Fruit fly (Drosophila melanogaster) whole organism, embryonic: ENCODE measurements around the gene CG9919.

Source experiments
- Atf-2 ChIP-seq: fragments of 200-800 bp; sonication (Bioruptor generic); optimal IDR thresholded peaks from 2 replicates; lab custom pipeline; 2016; ENCODE audit warnings: missing biosample characterization, missing genetic modification characterization
- Atf3 ChIP-seq: fragments of 200-800 bp; sonication (Bioruptor generic); optimal IDR thresholded peaks from 3 replicates; lab custom pipeline; 2016; ENCODE audit warnings: missing biosample characterization, missing genetic modification characterization
- CG10321 ChIP-seq: fragments of 200-800 bp; sonication (Bioruptor generic); IDR thresholded peaks from 2 replicates; pipeline ENCODE4 v1.3.6; 2022; ENCODE audit warnings: missing biosample characterization, missing genetic modification characterization
- CG11723 ChIP-seq: fragments of 200-800 bp; sonication (Bioruptor generic); optimal IDR thresholded peaks from 2 replicates; lab custom pipeline; 2017; ENCODE audit warnings: missing biosample characterization, mild to moderate bottlenecking, missing genetic modification characterization
- CG12155 ChIP-seq: fragments of 200-800 bp; sonication (Bioruptor generic); optimal IDR thresholded peaks from 3 replicates; lab custom pipeline; 2016; ENCODE audit warnings: missing biosample characterization, missing genetic modification characterization
- CG13287 ChIP-seq: fragments of 200-800 bp; sonication (Bioruptor generic); IDR thresholded peaks from 2 replicates; pipeline ENCODE4 v1.3.6; 2022; ENCODE audit warnings: missing biosample characterization, missing genetic modification characterization; ENCODE audit not compliant: partially characterized antibody
- CG13894 ChIP-seq: fragments of 200-800 bp; sonication (Bioruptor generic); optimal IDR thresholded peaks from 3 replicates; lab custom pipeline; 2018; ENCODE audit warnings: missing biosample characterization, mild to moderate bottlenecking, missing genetic modification characterization, moderate library complexity
- CG15269 ChIP-seq: fragments of 200-800 bp; sonication (Bioruptor generic); optimal IDR thresholded peaks from 2 replicates; lab custom pipeline; 2018; ENCODE audit warnings: missing biosample characterization, mild to moderate bottlenecking, missing genetic modification characterization, moderate library complexity
- CG1529 ChIP-seq: fragments of 200-800 bp; sonication (Bioruptor generic); optimal IDR thresholded peaks from 3 replicates; lab custom pipeline; 2018; ENCODE audit warnings: missing biosample characterization, missing genetic modification characterization
- CG15479 ChIP-seq: fragments of 200-800 bp; sonication (Bioruptor generic); optimal IDR thresholded peaks from 3 replicates; lab custom pipeline; 2019; ENCODE audit warnings: missing biosample characterization, mild to moderate bottlenecking, missing genetic modification characterization, moderate library complexity
- CG1603 ChIP-seq: fragments of 200-800 bp; sonication (Bioruptor generic); optimal IDR thresholded peaks from 2 replicates; lab custom pipeline; 2019; ENCODE audit warnings: missing biosample characterization, mild to moderate bottlenecking, missing genetic modification characterization, moderate library complexity
- CG16813 ChIP-seq: fragments of 200-800 bp; sonication (Bioruptor generic); IDR thresholded peaks from 3 replicates; pipeline ENCODE4 v1.3.6; 2022; ENCODE audit warnings: missing biosample characterization, missing genetic modification characterization; ENCODE audit not compliant: partially characterized antibody
- CG17359 ChIP-seq: fragments of 200-800 bp; sonication (Bioruptor generic); optimal IDR thresholded peaks from 3 replicates; lab custom pipeline; 2018; ENCODE audit warnings: missing biosample characterization, mild to moderate bottlenecking, missing genetic modification characterization, moderate library complexity
- CG18764 ChIP-seq: fragments of 200-800 bp; sonication (Bioruptor generic); optimal IDR thresholded peaks from 3 replicates; lab custom pipeline; 2016; ENCODE audit warnings: missing biosample characterization, missing genetic modification characterization
- CG2116 ChIP-seq: fragments of 200-800 bp; sonication (Bioruptor generic); optimal IDR thresholded peaks from 3 replicates; lab custom pipeline; 2018; ENCODE audit warnings: missing biosample characterization, mild to moderate bottlenecking, missing genetic modification characterization
- CG2202 ChIP-seq: fragments of 200-800 bp; sonication (Bioruptor generic); optimal IDR thresholded peaks from 2 replicates; lab custom pipeline; 2018; ENCODE audit warnings: missing biosample characterization, mild to moderate bottlenecking, missing genetic modification characterization
- CG31441 ChIP-seq: fragments of 200-800 bp; sonication (Bioruptor generic); IDR thresholded peaks from 2 replicates; pipeline ENCODE4 v1.3.6; 2022; ENCODE audit warnings: missing biosample characterization, missing genetic modification characterization
- CG4282 ChIP-seq: fragments of 200-800 bp; sonication (Bioruptor generic); optimal IDR thresholded peaks from 2 replicates; lab custom pipeline; 2016; ENCODE audit warnings: missing biosample characterization, missing genetic modification characterization
- CG4328 ChIP-seq: fragments of 200-800 bp; sonication (Bioruptor generic); optimal IDR thresholded peaks from 3 replicates; lab custom pipeline; 2017; ENCODE audit warnings: missing biosample characterization, missing genetic modification reagents, missing genetic modification characterization
- CG6813 ChIP-seq: fragments of 200-800 bp; sonication (Bioruptor generic); optimal IDR thresholded peaks from 2 replicates; lab custom pipeline; 2017; ENCODE audit warnings: missing biosample characterization, missing genetic modification characterization, mild to moderate bottlenecking, moderate library complexity, missing genetic modification reagents
- CG8765 ChIP-seq: fragments of 200-800 bp; sonication (Bioruptor generic); IDR thresholded peaks from 2 replicates; pipeline ENCODE4 v1.3.6; 2022; ENCODE audit warnings: missing biosample characterization, missing genetic modification characterization
- Hr39 ChIP-seq: fragments of >200 bp; optimal IDR thresholded peaks from 2 replicates; lab custom pipeline; 2017
- MBD-R2 ChIP-seq: fragments of 200-800 bp; sonication (Bioruptor generic); IDR thresholded peaks from 2 replicates; pipeline ENCODE4 v1.3.6; 2022; ENCODE audit warnings: missing biosample characterization, missing genetic modification characterization
- NC2β ChIP-seq: fragments of 200-800 bp; sonication (Bioruptor generic); optimal IDR thresholded peaks from 2 replicates; lab custom pipeline; 2016; ENCODE audit warnings: missing biosample characterization, missing genetic modification characterization
- Neu2 ChIP-seq: fragments of 200-800 bp; sonication (Bioruptor generic); optimal IDR thresholded peaks from 3 replicates; lab custom pipeline; 2016; ENCODE audit warnings: missing biosample characterization, missing genetic modification characterization, borderline replicate concordance
- aop ChIP-seq: fragments of 200-800 bp; sonication (Bioruptor generic); IDR thresholded peaks from 2 replicates; pipeline ENCODE4 v1.3.6; 2022; ENCODE audit warnings: missing biosample characterization, missing genetic modification characterization
- ara ChIP-seq: fragments of 200-800 bp; sonication (Bioruptor generic); IDR thresholded peaks from 2 replicates; pipeline ENCODE4 v1.3.6; 2022; ENCODE audit warnings: missing biosample characterization, missing genetic modification characterization
- ase ChIP-seq: fragments of 200-800 bp; sonication (Bioruptor generic); IDR thresholded peaks from 3 replicates; pipeline ENCODE4 v1.3.6; 2022; ENCODE audit warnings: missing biosample characterization, missing genetic modification characterization
- btn ChIP-seq: fragments of 200-800 bp; sonication (Bioruptor generic); optimal IDR thresholded peaks from 2 replicates; lab custom pipeline; 2016; ENCODE audit warnings: missing biosample characterization, missing genetic modification characterization
- chinmo ChIP-seq: fragments of 200-800 bp; sonication (Bioruptor generic); IDR thresholded peaks from 4 replicates; pipeline ENCODE4 v1.3.6; 2022; ENCODE audit warnings: missing biosample characterization, missing genetic modification characterization; ENCODE audit not compliant: partially characterized antibody
- chn ChIP-seq: fragments of 200-800 bp; sonication (Bioruptor generic); optimal IDR thresholded peaks from 2 replicates; lab custom pipeline; 2016; ENCODE audit warnings: missing biosample characterization, missing genetic modification characterization
- crol ChIP-seq: fragments of 200-800 bp; sonication (Bioruptor generic); IDR thresholded peaks from 2 replicates; pipeline ENCODE4 v1.3.6; 2022; ENCODE audit warnings: missing biosample characterization, missing genetic modification characterization
- disco-r ChIP-seq: fragments of 200-800 bp; sonication (Bioruptor generic); optimal IDR thresholded peaks from 2 replicates; lab custom pipeline; 2016; ENCODE audit warnings: missing biosample characterization, missing genetic modification characterization
- dpn ChIP-seq, 2 experiments: fragments of 200-800 bp; sonication (Bioruptor generic); optimal IDR thresholded peaks; 3 replicates each; lab custom pipeline; 2016; ENCODE audit warnings: missing biosample characterization in 2 of 2, missing genetic modification characterization in 2 of 2
- dysf ChIP-seq: fragments of 200-800 bp; sonication (Bioruptor generic); IDR thresholded peaks from 3 replicates; pipeline ENCODE4 v1.3.6; 2022; ENCODE audit warnings: missing biosample characterization, missing genetic modification characterization
- esg ChIP-seq: fragments of 200-800 bp; sonication (Bioruptor generic); conservative IDR thresholded peaks from 2 replicates; pipeline ENCODE4 v1.3.6; 2022; ENCODE audit warnings: missing biosample characterization, missing genetic modification characterization
- exex ChIP-seq: fragments of 200-800 bp; sonication (Bioruptor generic); optimal IDR thresholded peaks from 4 replicates; lab custom pipeline; 2018; ENCODE audit warnings: missing biosample characterization, mild to moderate bottlenecking, missing genetic modification characterization, moderate library complexity
- gce ChIP-seq: fragments of 200-800 bp; sonication (Bioruptor generic); IDR thresholded peaks from 3 replicates; pipeline ENCODE4 v1.3.6; 2022; ENCODE audit warnings: missing biosample characterization, missing genetic modification characterization
- h ChIP-seq: fragments of >200 bp; optimal IDR thresholded peaks from 2 replicates; lab custom pipeline; 2017
- ham ChIP-seq: fragments of 200-800 bp; sonication (Bioruptor generic); IDR thresholded peaks from 2 replicates; pipeline ENCODE4 v1.3.6; 2022; ENCODE audit warnings: missing biosample characterization, missing genetic modification characterization
- jigr1 ChIP-seq: fragments of 200-800 bp; sonication (Bioruptor generic); IDR thresholded peaks from 3 replicates; pipeline ENCODE4 v1.3.6; 2022; ENCODE audit warnings: missing biosample characterization, missing genetic modification characterization
- kni ChIP-seq: fragments of 200-800 bp; sonication (Bioruptor generic); optimal IDR thresholded peaks from 3 replicates; lab custom pipeline; 2017; ENCODE audit warnings: mild to moderate bottlenecking, missing biosample characterization, missing genetic modification reagents, missing genetic modification characterization
- odd ChIP-seq: fragments of 200-800 bp; sonication (Bioruptor generic); optimal IDR thresholded peaks from 2 replicates; lab custom pipeline; 2017; ENCODE audit warnings: missing biosample characterization, mild to moderate bottlenecking, missing genetic modification characterization
- pros ChIP-seq: fragments of 200-800 bp; sonication (Bioruptor generic); optimal IDR thresholded peaks from 3 replicates; lab custom pipeline; 2019; ENCODE audit warnings: missing biosample characterization, mild to moderate bottlenecking, missing genetic modification characterization, moderate library complexity
- ro ChIP-seq: fragments of 200-800 bp; sonication (Bioruptor generic); IDR thresholded peaks from 2 replicates; pipeline ENCODE4 v1.3.6; 2022; ENCODE audit warnings: missing biosample characterization, missing genetic modification characterization
- sens ChIP-seq: fragments of 200-800 bp; sonication (Bioruptor generic); peaks from one replicate; lab custom pipeline; 2016; ENCODE audit warnings: missing biosample characterization, missing genetic modification characterization
- sens-2 ChIP-seq: fragments of 200-800 bp; sonication (Bioruptor generic); IDR thresholded peaks from 2 replicates; pipeline ENCODE4 v1.3.6; 2022; ENCODE audit warnings: missing biosample characterization, missing genetic modification characterization
- slou ChIP-seq: fragments of 200-800 bp; sonication (Bioruptor generic); optimal IDR thresholded peaks from 3 replicates; lab custom pipeline; 2016; ENCODE audit warnings: missing biosample characterization, missing genetic modification characterization
- sqz ChIP-seq: fragments of 200-800 bp; sonication (Bioruptor generic); optimal IDR thresholded peaks from 3 replicates; lab custom pipeline; 2018; ENCODE audit warnings: missing biosample characterization, mild to moderate bottlenecking, missing genetic modification characterization
- sug ChIP-seq: fragments of 200-800 bp; optimal IDR thresholded peaks from 2 replicates; lab custom pipeline; 2019; ENCODE audit warnings: missing biosample characterization, mild to moderate bottlenecking, missing genetic modification characterization, moderate library complexity
- tgo ChIP-seq: fragments of 200-800 bp; sonication (Bioruptor generic); IDR thresholded peaks from 3 replicates; pipeline ENCODE4 v1.3.6; 2022; ENCODE audit warnings: missing biosample characterization, missing genetic modification characterization
- tio ChIP-seq: fragments of 200-800 bp; sonication (Bioruptor generic); optimal IDR thresholded peaks from 2 replicates; lab custom pipeline; 2017; ENCODE audit warnings: missing biosample characterization, missing genetic modification characterization, inconsistent platforms
- twi ChIP-seq: fragments of 200-800 bp; optimal IDR thresholded peaks from 2 replicates; lab custom pipeline; 2019; ENCODE audit warnings: missing biosample characterization, mild to moderate bottlenecking, missing genetic modification characterization, moderate library complexity

Gene CG9919

dm6 chrX:16285186-16285585, 45.4 kb downstream of the CG9919 start (continued):
- TF ChIP-seq jigr1 (GFP tag; lab: Robert Waterston, UW) (no peak), ham (GFP tag; lab: Robert Waterston, UW) (no peak), CG11723 (no peak), chn (GFP tag; lab: Kevin White, UChicago) (no peak), pros (GFP tag; lab: Kevin White, UChicago) (no peak), crol (GFP tag; lab: Robert Waterston, UW) (no peak), NC2β (GFP tag; lab: Kevin White, UChicago) (no peak), dpn (GFP tag; optimal IDR thresholded peaks at IDR 0.05; lab: Kevin White, UChicago) (peak in 1 of 2 experiments; percentile 9), aop (GFP tag; lab: Robert Waterston, UW) (no peak), ro (no peak), CG2202 (no peak), CG8765 (GFP tag; lab: Robert Waterston, UW) (no peak), btn (GFP tag; lab: Kevin White, UChicago) (no peak), kni (no peak), CG6813 (GFP tag; lab: Kevin White, UChicago) (no peak), CG4282 (GFP tag; lab: Kevin White, UChicago) (no peak), CG17359 (peak; percentile 20), CG13287 (GFP tag; lab: Robert Waterston, UW) (no peak), MBD-R2 (GFP tag; lab: Robert Waterston, UW) (no peak), CG1603 (tag; lab: Kevin White, UChicago) (no peak), Atf3 (no peak), odd (GFP tag; lab: Kevin White, UChicago) (no peak), chinmo (GFP tag; lab: Robert Waterston, UW) (no peak), CG2116 (GFP tag; lab: Kevin White, UChicago) (no peak), Neu2 (no peak), CG31441 (GFP tag; lab: Robert Waterston, UW) (peak; percentile 41), disco-r (GFP tag; lab: Kevin White, UChicago) (no peak), CG18764 (GFP tag; lab: Kevin White, UChicago) (no peak), dysf (0 out of 3 replicates have a peak, but pooled peaks have one; percentile 13), ase (no peak), exex (tag; lab: Kevin White, UChicago) (no peak), CG15479 (GFP tag; lab: Kevin White, UChicago) (no peak), sug (peak; percentile 4), slou (GFP tag; lab: Kevin White, UChicago) (no peak), sens (peak; percentile 70), esg (GFP tag; lab: Robert Waterston, UW) (0 out of 2 replicates have a peak, but pooled peaks have one; percentile 9), sqz (GFP tag; lab: Kevin White, UChicago) (no peak), CG13894 (no peak), Hr39 (lab: Kevin White, UChicago) (no peak), twi (tag; lab: Kevin White, UChicago) (no peak), Atf-2 (GFP tag; lab: Kevin White, UChicago) (no peak), CG15269 (tag; lab: Kevin White, UChicago) (peak; percentile 48), ara (GFP tag; lab: Robert Waterston, UW) (no peak), CG10321 (GFP tag; lab: Robert Waterston, UW) (no peak), sens-2 (GFP tag; lab: Robert Waterston, UW) (no peak), CG1529 (GFP tag; lab: Kevin White, UChicago) (no peak), tgo (peak; percentile 25; the same call in 2 of the 3 replicates), CG4328 (GFP tag; lab: Kevin White, UChicago) (no peak), CG12155 (GFP tag; lab: Kevin White, UChicago) (no peak), CG16813 (GFP tag; lab: Robert Waterston, UW) (no peak), gce (GFP tag; lab: Robert Waterston, UW) (no peak), tio (GFP tag; lab: Kevin White, UChicago) (no peak), h (lab: Kevin White, UChicago) (no peak)
